Worm (Caenorhabditis elegans) whole organism, young adult: ENCODE results near the gene C17H12.5.
A peak's percentile ranks its signal among the peaks of the same experiment; 100 is the strongest.

Experiments used
- B0019.2 ChIP-seq: fragments of 200-800 bp; sonication (Bioruptor generic); conservative IDR thresholded peaks from 2 replicates; pipeline ENCODE4 v1.3.6; 2022; ENCODE audit warnings: missing genetic modification reagents, missing genetic modification characterization, missing compliant biosample characterization
- C06A6.2 ChIP-seq: fragments of 200-800 bp; sonication (Bioruptor generic); conservative IDR thresholded peaks from 2 replicates; pipeline ENCODE4 v1.3.6; 2022; ENCODE audit warnings: missing genetic modification characterization, missing compliant biosample characterization
- F39B2.1 ChIP-seq: fragments of 200-800 bp; sonication (Bioruptor generic); IDR thresholded peaks from 2 replicates; pipeline ENCODE4 v1.3.6; 2022; ENCODE audit warnings: missing genetic modification reagents, missing genetic modification characterization, missing compliant biosample characterization
- F49E8.2 ChIP-seq: sonication (generic microtip); optimal IDR thresholded peaks from 3 replicates; lab custom pipeline; 2017; ENCODE audit warnings: missing genetic modification characterization, mild to moderate bottlenecking, missing compliant biosample characterization, antibody characterized with exemption, moderate library complexity; ENCODE audit not compliant: insufficient read depth
- F57C9.4 ChIP-seq: sonication (generic microtip); optimal IDR thresholded peaks from 2 replicates; lab custom pipeline; 2017; ENCODE audit warnings: mild to moderate bottlenecking, missing genetic modification characterization, missing compliant biosample characterization
- K11D2.4 ChIP-seq: fragments of 200-800 bp; sonication (Bioruptor generic); IDR thresholded peaks from 2 replicates; pipeline ENCODE4 v1.3.6; 2022; ENCODE audit warnings: missing genetic modification reagents, missing genetic modification characterization, missing compliant biosample characterization
- Y53G8AR.9 ChIP-seq: fragments of 200-800 bp; sonication (Bioruptor generic); conservative IDR thresholded peaks from 2 replicates; pipeline ENCODE4 v1.3.6; 2022; ENCODE audit warnings: missing genetic modification reagents, missing genetic modification characterization, missing compliant biosample characterization
- Y56A3A.18 ChIP-seq: fragments of 200-800 bp; sonication (Bioruptor generic); IDR thresholded peaks from 2 replicates; pipeline ENCODE4 v1.3.6; 2022; ENCODE audit warnings: missing genetic modification reagents, missing genetic modification characterization, missing compliant biosample characterization
- ZK185.1 ChIP-seq: sonication (generic microtip); optimal IDR thresholded peaks from 2 replicates; lab custom pipeline; 2016; ENCODE audit warnings: mild to moderate bottlenecking, missing genetic modification characterization, missing compliant biosample characterization; ENCODE audit not compliant: poor library complexity, severe bottlenecking
- attf-3 ChIP-seq: fragments of 200-800 bp; sonication (Bioruptor generic); conservative IDR thresholded peaks from 2 replicates; pipeline ENCODE4 v1.3.6; 2022; ENCODE audit warnings: missing genetic modification reagents, missing genetic modification characterization, missing compliant biosample characterization
- attf-5 ChIP-seq: fragments of 200-800 bp; sonication (Bioruptor generic); optimal IDR thresholded peaks from 2 replicates; lab custom pipeline; 2018; ENCODE audit warnings: mild to moderate bottlenecking, missing genetic modification characterization, missing compliant biosample characterization
- ceh-100 ChIP-seq: fragments of 200-800 bp; sonication (Bioruptor generic); IDR thresholded peaks from 2 replicates; pipeline ENCODE4 v1.3.6; 2022; ENCODE audit warnings: missing genetic modification reagents, missing genetic modification characterization, missing compliant biosample characterization
- ceh-40 ChIP-seq: fragments of 200-800 bp; sonication (Bioruptor generic); IDR thresholded peaks from 2 replicates; pipeline ENCODE4 v1.3.6; 2022; ENCODE audit warnings: missing genetic modification characterization, missing compliant biosample characterization
- ceh-79 ChIP-seq: sonication (generic microtip); optimal IDR thresholded peaks from 2 replicates; lab custom pipeline; 2017; ENCODE audit warnings: mild to moderate bottlenecking, missing genetic modification characterization, missing compliant biosample characterization
- efl-1 ChIP-seq: fragments of 150-350 bp; optimal IDR thresholded peaks from 2 replicates; lab custom pipeline; 2014; ENCODE audit warnings: missing biosample characterization, missing genetic modification reagents, missing genetic modification characterization
- egl-18 ChIP-seq: fragments of 200-800 bp; sonication (Bioruptor generic); IDR thresholded peaks from 2 replicates; pipeline ENCODE4 v1.3.6; 2022; ENCODE audit warnings: missing genetic modification reagents, missing genetic modification characterization, missing compliant biosample characterization
- ekl-4 ChIP-seq: fragments of 200-800 bp; sonication (Bioruptor generic); IDR thresholded peaks from 2 replicates; pipeline ENCODE4 v1.3.6; 2022; ENCODE audit warnings: missing genetic modification reagents, missing genetic modification characterization, missing compliant biosample characterization
- him-1 ChIP-seq: sonication (generic microtip); optimal IDR thresholded peaks from 2 replicates; lab custom pipeline; 2016; ENCODE audit warnings: missing genotype, missing genetic modification reagents, missing genetic modification characterization, missing compliant biosample characterization
- hmg-20 ChIP-seq: fragments of 200-800 bp; sonication (Bioruptor generic); IDR thresholded peaks from 2 replicates; pipeline ENCODE4 v1.3.6; 2022; ENCODE audit warnings: missing genetic modification reagents, missing genetic modification characterization, missing compliant biosample characterization
- hrde-1 ChIP-seq: sonication (generic microtip); optimal IDR thresholded peaks from 2 replicates; lab custom pipeline; 2016; ENCODE audit warnings: missing genetic modification characterization, mild to moderate bottlenecking, missing compliant biosample characterization, moderate library complexity, missing genotype, missing genetic modification reagents, borderline replicate concordance
- let-526 ChIP-seq: fragments of 200-800 bp; sonication (Bioruptor generic); IDR thresholded peaks from 2 replicates; pipeline ENCODE4 v1.3.6; 2022; ENCODE audit warnings: missing genetic modification reagents, missing genetic modification characterization, missing compliant biosample characterization
- let-607 ChIP-seq, 2 experiments: fragments of 200-800 bp in 1 of 2; sonication (Bioruptor generic) in 1 of 2; sonication (generic microtip) in 1 of 2; optimal IDR thresholded peaks; 2 replicates each; lab custom pipeline; 2016 to 2018; ENCODE audit warnings: mild to moderate bottlenecking in 2 of 2, missing compliant biosample characterization in 2 of 2, missing genetic modification characterization in 2 of 2, moderate library complexity in 2 of 2, missing genotype in 1 of 2
- lin-40 ChIP-seq: sonication (generic microtip); optimal IDR thresholded peaks from 2 replicates; lab custom pipeline; 2016; ENCODE audit warnings: missing genetic modification characterization, mild to moderate bottlenecking, missing compliant biosample characterization, missing genotype, missing genetic modification reagents
- lin-54 ChIP-seq: fragments of 200-800 bp; sonication (Bioruptor generic); optimal IDR thresholded peaks from 2 replicates; lab custom pipeline; 2018; ENCODE audit warnings: mild to moderate bottlenecking, missing genetic modification characterization, missing compliant biosample characterization
- lsy-27 ChIP-seq: sonication (generic microtip); optimal IDR thresholded peaks from 2 replicates; lab custom pipeline; 2017; ENCODE audit warnings: missing genetic modification characterization, mild to moderate bottlenecking, missing compliant biosample characterization, antibody characterized with exemption, missing genotype, borderline replicate concordance; ENCODE audit not compliant: insufficient read depth
- madf-10 ChIP-seq: sonication (generic microtip); optimal IDR thresholded peaks from 2 replicates; lab custom pipeline; 2016; ENCODE audit warnings: mild to moderate bottlenecking, missing genetic modification characterization, missing compliant biosample characterization
- mcd-1 ChIP-seq: fragments of 200-800 bp; sonication (Bioruptor generic); IDR thresholded peaks from 2 replicates; pipeline ENCODE4 v1.3.6; 2022; ENCODE audit warnings: missing genetic modification reagents, missing genetic modification characterization, missing compliant biosample characterization
- mel-28 ChIP-seq: sonication (generic microtip); optimal IDR thresholded peaks from 2 replicates; lab custom pipeline; 2016; ENCODE audit warnings: borderline replicate concordance, mild to moderate bottlenecking, missing genetic modification characterization, missing compliant biosample characterization
- mes-4 ChIP-seq: sonication (generic microtip); optimal IDR thresholded peaks from 2 replicates; lab custom pipeline; 2016; ENCODE audit warnings: missing genotype, missing genetic modification characterization, missing compliant biosample characterization
- mxl-1 ChIP-seq: sonication (generic microtip); optimal IDR thresholded peaks from 2 replicates; lab custom pipeline; 2016; ENCODE audit warnings: missing genetic modification characterization, missing compliant biosample characterization
- nhr-120 ChIP-seq: fragments of 200-800 bp; sonication (Bioruptor generic); IDR thresholded peaks from 2 replicates; pipeline ENCODE4 v1.3.6; 2022; ENCODE audit warnings: missing genetic modification characterization, missing compliant biosample characterization
- nhr-80 ChIP-seq: sonication (generic microtip); optimal IDR thresholded peaks from 2 replicates; lab custom pipeline; 2016; ENCODE audit warnings: missing genetic modification characterization, missing compliant biosample characterization
- nhr-90 ChIP-seq: sonication (generic microtip); optimal IDR thresholded peaks from 2 replicates; lab custom pipeline; 2016; ENCODE audit warnings: missing genotype, mild to moderate bottlenecking, missing genetic modification characterization, missing compliant biosample characterization
- pbrm-1 ChIP-seq: fragments of 200-800 bp; sonication (Bioruptor generic); IDR thresholded peaks from 2 replicates; pipeline ENCODE4 v1.3.6; 2022; ENCODE audit warnings: missing genetic modification reagents, missing genetic modification characterization, missing compliant biosample characterization
- pha-4 ChIP-seq: fragments of 150-350 bp; sonication (generic microtip); optimal IDR thresholded peaks from 2 replicates; lab custom pipeline; 2014; ENCODE audit warnings: missing biosample characterization, missing genetic modification reagents, missing genetic modification characterization
- rec-8 ChIP-seq, 2 experiments: sonication (generic microtip); optimal IDR thresholded peaks; 2 replicates each; lab custom pipeline; 2016; ENCODE audit warnings: mild to moderate bottlenecking in 2 of 2, missing genetic modification characterization in 2 of 2, missing genetic modification reagents in 2 of 2, missing genotype in 2 of 2, missing biosample characterization in 1 of 2, missing compliant biosample characterization in 1 of 2, moderate library complexity in 1 of 2
- snpc-1.3 ChIP-seq: sonication (generic microtip); optimal IDR thresholded peaks from 2 replicates; lab custom pipeline; 2017; ENCODE audit warnings: missing genetic modification characterization, mild to moderate bottlenecking, missing compliant biosample characterization, antibody characterized with exemption, moderate library complexity, missing genotype, missing genetic modification reagents; ENCODE audit not compliant: insufficient read depth
- snpc-3.4 ChIP-seq: sonication (generic microtip); optimal IDR thresholded peaks from 2 replicates; lab custom pipeline; 2017; ENCODE audit warnings: missing genetic modification characterization, mild to moderate bottlenecking, missing compliant biosample characterization, antibody characterized with exemption, moderate library complexity, missing genotype, missing genetic modification reagents
- snpc-4 ChIP-seq, 5 experiments: fragments of 150-350 bp in 1 of 5; sonication (generic microtip) in 4 of 5; optimal IDR thresholded peaks; 2 replicates each; lab custom pipeline; 2014 to 2018; ENCODE audit warnings: missing genetic modification characterization in 5 of 5, missing biosample characterization in 3 of 5, antibody characterized with exemption in 2 of 5, mild to moderate bottlenecking in 2 of 5, missing compliant biosample characterization in 2 of 5, missing genotype in 2 of 5, moderate library complexity in 2 of 5, missing genetic modification reagents in 1 of 5
- somi-1 ChIP-seq: fragments of 200-800 bp; sonication (Bioruptor generic); optimal IDR thresholded peaks from 2 replicates; lab custom pipeline; 2018; ENCODE audit warnings: mild to moderate bottlenecking, missing genetic modification characterization, missing compliant biosample characterization
- tlf-1 ChIP-seq: fragments of 200-800 bp; sonication (Bioruptor generic); optimal IDR thresholded peaks from 2 replicates; lab custom pipeline; 2018; ENCODE audit warnings: mild to moderate bottlenecking, missing genetic modification characterization, missing compliant biosample characterization
- unc-62 ChIP-seq: fragments of 150-350 bp; optimal IDR thresholded peaks from 2 replicates; lab custom pipeline; 2014; ENCODE audit warnings: missing biosample characterization, missing genetic modification reagents, missing genetic modification characterization
- ztf-18 ChIP-seq: sonication (generic microtip); optimal IDR thresholded peaks from 2 replicates; lab custom pipeline; 2016; ENCODE audit warnings: missing genotype, mild to moderate bottlenecking, missing genetic modification characterization, missing compliant biosample characterization
- ztf-3 ChIP-seq: fragments of 200-800 bp; sonication (Bioruptor generic); optimal IDR thresholded peaks from 2 replicates; lab custom pipeline; 2018; ENCODE audit warnings: mild to moderate bottlenecking, missing genetic modification characterization, missing compliant biosample characterization
- ztf-6 ChIP-seq: fragments of 200-800 bp; sonication (Bioruptor generic); IDR thresholded peaks from 2 replicates; pipeline ENCODE4 v1.3.6; 2022; ENCODE audit warnings: missing genetic modification reagents, missing genetic modification characterization, missing compliant biosample characterization

Gene C17H12.5

DNA sequence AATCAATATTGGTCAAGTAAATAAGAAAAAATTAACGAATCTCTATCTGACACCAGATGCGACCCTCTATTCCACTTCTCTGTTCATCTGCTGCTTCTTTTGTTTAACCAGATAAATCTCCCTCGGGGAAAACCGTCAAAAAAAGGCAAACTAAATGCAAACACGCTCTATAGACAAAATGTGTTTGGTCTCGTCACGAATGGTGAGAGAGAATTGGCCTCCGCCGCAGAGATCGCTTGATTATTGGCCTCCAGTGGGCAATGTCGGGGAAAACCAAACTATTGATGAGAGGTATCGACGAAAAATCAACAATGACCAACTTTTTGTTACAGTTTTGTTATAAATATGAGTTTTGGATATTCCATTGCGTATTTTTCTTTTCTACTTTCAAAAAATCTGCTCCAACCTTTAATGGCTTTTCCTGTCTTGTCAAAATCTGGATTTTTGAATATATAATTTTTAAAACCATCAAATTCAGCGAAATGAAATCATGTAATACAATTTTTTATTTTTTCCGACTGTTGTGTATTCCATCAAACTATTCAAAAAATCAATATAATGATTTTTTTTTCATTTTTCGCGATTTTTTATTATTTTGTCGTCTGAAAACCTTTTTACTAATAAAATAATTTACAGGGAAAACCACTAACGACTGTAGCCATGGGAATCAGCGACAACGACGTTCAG lies 26.9 kb downstream of the C17H12.5 start, which contains the start of the genes C17H12.2 and vha-8:
Gene C17H12.2, minus strand, starts transcription at position 51 of the 687 bp plus-strand sequence.
Gene vha-8, plus strand, starts transcription at position 637 of the 687 bp plus-strand sequence.
- TF ChIP-seq Y53G8AR.9 (GFP tag; lab: Robert Waterston, UW) (peak; percentile 80; the same call in 1 of the 2 replicates), attf-5 (GFP tag; lab: Kevin White, UChicago) (peak; percentile 96), mcd-1 (GFP tag; lab: Robert Waterston, UW) (peak; percentile 98), ZK185.1 (tag; lab: Kevin White, UChicago) (peak; percentile 65), pbrm-1 (peak; percentile 84), K11D2.4 (peak; percentile 76; the same call in 1 of the 2 replicates), ztf-3 (GFP tag; lab: Kevin White, UChicago) (no peak), nhr-90 (tag; lab: Kevin White, UChicago) (peak; percentile 40), attf-3 (GFP tag; lab: Robert Waterston, UW) (0 out of 2 replicates have a peak, but pooled peaks have one; percentile 42), C06A6.2 (GFP tag; lab: Robert Waterston, UW) (0 out of 2 replicates have a peak, but pooled peaks have one; percentile 28), ztf-18 (tag; lab: Kevin White, UChicago) (peak; percentile 39), ekl-4 (peak; percentile 82), lin-40 (peak; percentile 88), nhr-120 (GFP tag; lab: Robert Waterston, UW) (no peak), efl-1 (GFP tag; lab: Kevin White, UChicago) (peak; percentile 41), somi-1 (GFP tag; lab: Kevin White, UChicago) (peak; percentile 73), snpc-1.3 (tag; lab: Kevin White, UChicago) (no peak), him-1 (no peak), let-526 (GFP tag; lab: Robert Waterston, UW) (0 out of 2 replicates have a peak, but pooled peaks have one; percentile 46), nhr-80 (tag; lab: Kevin White, UChicago) (peak; percentile 94), madf-10 (tag; lab: Kevin White, UChicago) (peak; percentile 76), ceh-100 (GFP tag; lab: Robert Waterston, UW) (0 out of 2 replicates have a peak, but pooled peaks have one; percentile 21), tlf-1 (GFP tag; lab: Kevin White, UChicago) (peak; percentile 20), snpc-3.4 (tag; lab: Kevin White, UChicago) (no peak), hrde-1 (tag; lab: Kevin White, UChicago) (no peak), F57C9.4 (no peak), F49E8.2 (tag; lab: Kevin White, UChicago) (no peak), lsy-27 (no peak), pha-4 (tag; lab: Kevin White, UChicago) (peak; percentile 67), let-607 (tag; optimal IDR thresholded peaks at IDR 0.05; lab: Kevin White, UChicago) (peak in 1 of 2 experiments; percentile 19), B0019.2 (GFP tag; lab: Robert Waterston, UW) (no peak), rec-8 (tag; optimal IDR thresholded peaks at IDR 0.05; lab: Kevin White, UChicago) (no peak), lin-54 (peak; percentile 73), Y56A3A.18 (no peak), F39B2.1 (GFP tag; lab: Robert Waterston, UW) (no peak), ceh-79 (tag; lab: Kevin White, UChicago) (no peak), ztf-6 (peak; percentile 66; the same call in 1 of the 2 replicates), egl-18 (no peak), mes-4 (tag; lab: Kevin White, UChicago) (no peak), mel-28 (tag; lab: Kevin White, UChicago) (no peak), hmg-20 (GFP tag; lab: Robert Waterston, UW) (no peak), mxl-1 (tag; lab: Kevin White, UChicago) (no peak), snpc-4 (GFP tag; optimal IDR thresholded peaks at IDR 0.05; lab: Kevin White, UChicago) (peak; percentile 45), snpc-4 (tag; optimal IDR thresholded peaks at IDR 0.05; lab: Kevin White, UChicago) (peak; percentile 29 to 68 (median 56)), unc-62 (GFP tag; lab: Kevin White, UChicago) (peak; percentile 34), ceh-40 (GFP tag; lab: Robert Waterston, UW) (no peak)
